Worm (Caenorhabditis elegans) whole organism, young adult: ENCODE results near the gene K05F1.9.

Experiments
- B0261.1 ChIP-seq: sonication (generic microtip); optimal IDR thresholded peaks from 2 replicates; lab custom pipeline; 2016; ENCODE audit warnings: mild to moderate bottlenecking, missing genetic modification characterization, moderate library complexity, missing compliant biosample characterization
- F10E7.11 ChIP-seq: sonication (generic microtip); optimal IDR thresholded peaks from 2 replicates; lab custom pipeline; 2017; ENCODE audit warnings: mild to moderate bottlenecking, missing genetic modification characterization, moderate library complexity, missing compliant biosample characterization
- F23B12.7 ChIP-seq: sonication (generic microtip); optimal IDR thresholded peaks from 2 replicates; lab custom pipeline; 2017; ENCODE audit warnings: missing genetic modification characterization, mild to moderate bottlenecking, missing compliant biosample characterization, antibody characterized with exemption, moderate library complexity; ENCODE audit not compliant: insufficient read depth
- F39B2.1 ChIP-seq: fragments of 200-800 bp; sonication (Bioruptor generic); IDR thresholded peaks from 2 replicates; pipeline ENCODE4 v1.3.6; 2022; ENCODE audit warnings: missing genetic modification reagents, missing genetic modification characterization, missing compliant biosample characterization
- F49E8.2 ChIP-seq: sonication (generic microtip); optimal IDR thresholded peaks from 3 replicates; lab custom pipeline; 2017; ENCODE audit warnings: missing genetic modification characterization, mild to moderate bottlenecking, missing compliant biosample characterization, antibody characterized with exemption, moderate library complexity; ENCODE audit not compliant: insufficient read depth
- F55B11.4 ChIP-seq: sonication (generic microtip); optimal IDR thresholded peaks from 2 replicates; lab custom pipeline; 2016; ENCODE audit warnings: missing compliant biosample characterization, missing genetic modification characterization, borderline replicate concordance; ENCODE audit not compliant: insufficient read depth
- F57A8.1 ChIP-seq: fragments of 200-800 bp; sonication (Bioruptor generic); optimal IDR thresholded peaks from 2 replicates; lab custom pipeline; 2018; ENCODE audit warnings: mild to moderate bottlenecking, missing genetic modification characterization, moderate library complexity, missing compliant biosample characterization
- F57C9.4 ChIP-seq: sonication (generic microtip); optimal IDR thresholded peaks from 2 replicates; lab custom pipeline; 2017; ENCODE audit warnings: mild to moderate bottlenecking, missing genetic modification characterization, missing compliant biosample characterization
- K11D2.4 ChIP-seq: fragments of 200-800 bp; sonication (Bioruptor generic); IDR thresholded peaks from 2 replicates; pipeline ENCODE4 v1.3.6; 2022; ENCODE audit warnings: missing genetic modification reagents, missing genetic modification characterization, missing compliant biosample characterization
- K12H6.12 ChIP-seq: fragments of 200-800 bp; sonication (Bioruptor generic); optimal IDR thresholded peaks from 2 replicates; lab custom pipeline; 2018; ENCODE audit warnings: mild to moderate bottlenecking, missing genetic modification characterization, missing compliant biosample characterization
- T26A5.8 ChIP-seq: sonication (generic microtip); optimal IDR thresholded peaks from 2 replicates; lab custom pipeline; 2016; ENCODE audit warnings: missing genetic modification characterization, missing compliant biosample characterization
- Y53F4B.3 ChIP-seq: fragments of 200-800 bp; sonication (Bioruptor generic); IDR thresholded peaks from 2 replicates; pipeline ENCODE4 v1.3.6; 2022; ENCODE audit warnings: missing genetic modification reagents, missing genetic modification characterization, missing compliant biosample characterization
- Y53G8AR.9 ChIP-seq: fragments of 200-800 bp; sonication (Bioruptor generic); conservative IDR thresholded peaks from 2 replicates; pipeline ENCODE4 v1.3.6; 2022; ENCODE audit warnings: missing genetic modification reagents, missing genetic modification characterization, missing compliant biosample characterization
- Y56A3A.18 ChIP-seq: fragments of 200-800 bp; sonication (Bioruptor generic); IDR thresholded peaks from 2 replicates; pipeline ENCODE4 v1.3.6; 2022; ENCODE audit warnings: missing genetic modification reagents, missing genetic modification characterization, missing compliant biosample characterization
- Y79H2A.3 ChIP-seq: fragments of 200-800 bp; sonication (Bioruptor generic); conservative IDR thresholded peaks from 2 replicates; pipeline ENCODE4 v1.3.6; 2022; ENCODE audit warnings: missing genetic modification reagents, missing genetic modification characterization, missing compliant biosample characterization
- Y95B8A.8 ChIP-seq: fragments of 200-800 bp; sonication (Bioruptor generic); IDR thresholded peaks from 2 replicates; pipeline ENCODE4 v1.3.6; 2022; ENCODE audit warnings: missing genetic modification reagents, missing genetic modification characterization, missing compliant biosample characterization
- ama-1 ChIP-seq, 3 experiments: fragments of 150-350 bp in 1 of 3; sonication (generic microtip) in 2 of 3; optimal IDR thresholded peaks; 2 replicates each; lab custom pipeline; 2014 to 2018; ENCODE audit warnings: missing biosample characterization in 2 of 3, missing genetic modification characterization in 2 of 3, missing genetic modification reagents in 2 of 3
- aptf-2 ChIP-seq: fragments of 200-800 bp; sonication (Bioruptor generic); conservative IDR thresholded peaks from 2 replicates; pipeline ENCODE4 v1.3.6; 2022; ENCODE audit warnings: missing genetic modification reagents, missing genetic modification characterization, missing compliant biosample characterization
- aptf-3 ChIP-seq: fragments of 200-800 bp; sonication (Bioruptor generic); IDR thresholded peaks from 2 replicates; pipeline ENCODE4 v1.3.6; 2022; ENCODE audit warnings: missing genetic modification characterization, missing compliant biosample characterization
- atf-7 ChIP-seq: sonication (generic microtip); optimal IDR thresholded peaks from 2 replicates; lab custom pipeline; 2017; ENCODE audit warnings: mild to moderate bottlenecking, missing genetic modification characterization, missing compliant biosample characterization
- attf-5 ChIP-seq: fragments of 200-800 bp; sonication (Bioruptor generic); optimal IDR thresholded peaks from 2 replicates; lab custom pipeline; 2018; ENCODE audit warnings: mild to moderate bottlenecking, missing genetic modification characterization, missing compliant biosample characterization
- ceh-58 ChIP-seq: fragments of 200-800 bp; sonication (Bioruptor generic); IDR thresholded peaks from 2 replicates; pipeline ENCODE4 v1.3.6; 2022; ENCODE audit warnings: missing genetic modification characterization, missing compliant biosample characterization
- chd-7 ChIP-seq: sonication (generic microtip); optimal IDR thresholded peaks from 2 replicates; lab custom pipeline; 2016; ENCODE audit warnings: mild to moderate bottlenecking, missing genetic modification characterization, moderate library complexity, missing compliant biosample characterization
- die-1 ChIP-seq: sonication (generic microtip); optimal IDR thresholded peaks from 2 replicates; lab custom pipeline; 2016; ENCODE audit warnings: missing genotype, mild to moderate bottlenecking, missing genetic modification characterization, missing compliant biosample characterization
- dox-1 ChIP-seq: fragments of 200-800 bp; sonication (Bioruptor generic); IDR thresholded peaks from 2 replicates; pipeline ENCODE4 v1.3.6; 2022; ENCODE audit warnings: missing genetic modification reagents, missing genetic modification characterization, missing compliant biosample characterization
- egl-44 ChIP-seq: fragments of 200-800 bp; sonication (Bioruptor generic); IDR thresholded peaks from 2 replicates; pipeline ENCODE4 v1.3.6; 2022; ENCODE audit warnings: missing genetic modification reagents, missing genetic modification characterization, missing compliant biosample characterization
- hlh-26 ChIP-seq: fragments of 200-800 bp; sonication (Bioruptor generic); conservative IDR thresholded peaks from 2 replicates; pipeline ENCODE4 v1.3.6; 2022; ENCODE audit warnings: missing genetic modification reagents, missing genetic modification characterization, missing compliant biosample characterization
- hsf-1 ChIP-seq: fragments of 200-800 bp; sonication (Bioruptor generic); IDR thresholded peaks from 2 replicates; pipeline ENCODE4 v1.3.6; 2022; ENCODE audit warnings: missing genetic modification reagents, missing genetic modification characterization, missing compliant biosample characterization
- lag-1 ChIP-seq: fragments of 200-800 bp; sonication (Bioruptor generic); IDR thresholded peaks from 2 replicates; pipeline ENCODE4 v1.3.6; 2022; ENCODE audit warnings: missing genetic modification reagents, missing genetic modification characterization, missing compliant biosample characterization
- let-607 ChIP-seq, 2 experiments: fragments of 200-800 bp in 1 of 2; sonication (Bioruptor generic) in 1 of 2; sonication (generic microtip) in 1 of 2; optimal IDR thresholded peaks; 2 replicates each; lab custom pipeline; 2016 to 2018; ENCODE audit warnings: mild to moderate bottlenecking in 2 of 2, missing compliant biosample characterization in 2 of 2, missing genetic modification characterization in 2 of 2, moderate library complexity in 2 of 2, missing genotype in 1 of 2
- lin-54 ChIP-seq: fragments of 200-800 bp; sonication (Bioruptor generic); optimal IDR thresholded peaks from 2 replicates; lab custom pipeline; 2018; ENCODE audit warnings: mild to moderate bottlenecking, missing genetic modification characterization, missing compliant biosample characterization
- lir-1 ChIP-seq: fragments of 200-800 bp; sonication (Bioruptor generic); conservative IDR thresholded peaks from 2 replicates; pipeline ENCODE4 v1.3.6; 2022; ENCODE audit warnings: missing genetic modification reagents, missing genetic modification characterization, missing compliant biosample characterization
- madf-10 ChIP-seq: sonication (generic microtip); optimal IDR thresholded peaks from 2 replicates; lab custom pipeline; 2016; ENCODE audit warnings: mild to moderate bottlenecking, missing genetic modification characterization, missing compliant biosample characterization
- nfyb-1 ChIP-seq: fragments of 200-800 bp; sonication (Bioruptor generic); IDR thresholded peaks from 2 replicates; pipeline ENCODE4 v1.3.6; 2022; ENCODE audit warnings: missing genetic modification reagents, missing genetic modification characterization, missing compliant biosample characterization
- nhr-27 ChIP-seq: fragments of 200-800 bp; sonication (Bioruptor generic); optimal IDR thresholded peaks from 2 replicates; lab custom pipeline; 2018; ENCODE audit warnings: mild to moderate bottlenecking, missing genetic modification characterization, moderate library complexity, missing compliant biosample characterization
- pha-4 ChIP-seq: fragments of 150-350 bp; sonication (generic microtip); optimal IDR thresholded peaks from 2 replicates; lab custom pipeline; 2014; ENCODE audit warnings: missing biosample characterization, missing genetic modification reagents, missing genetic modification characterization
- rcor-1 ChIP-seq: fragments of 200-800 bp; sonication (Bioruptor generic); IDR thresholded peaks from 2 replicates; pipeline ENCODE4 v1.3.6; 2022; ENCODE audit warnings: missing genetic modification reagents, missing genetic modification characterization, missing compliant biosample characterization
- rec-8 ChIP-seq, 2 experiments: sonication (generic microtip); optimal IDR thresholded peaks; 2 replicates each; lab custom pipeline; 2016; ENCODE audit warnings: mild to moderate bottlenecking in 2 of 2, missing genetic modification characterization in 2 of 2, missing genetic modification reagents in 2 of 2, missing genotype in 2 of 2, missing biosample characterization in 1 of 2, missing compliant biosample characterization in 1 of 2, moderate library complexity in 1 of 2
- repo-1 ChIP-seq: sonication (generic microtip); optimal IDR thresholded peaks from 2 replicates; lab custom pipeline; 2017; ENCODE audit warnings: mild to moderate bottlenecking, missing genetic modification characterization, missing compliant biosample characterization
- sdz-38 ChIP-seq: sonication (generic microtip); optimal IDR thresholded peaks from 2 replicates; lab custom pipeline; 2016; ENCODE audit warnings: missing genotype, missing genetic modification characterization, missing compliant biosample characterization
- snpc-1.1 ChIP-seq: sonication (generic microtip); optimal IDR thresholded peaks from 2 replicates; lab custom pipeline; 2017; ENCODE audit warnings: missing genetic modification characterization, mild to moderate bottlenecking, missing compliant biosample characterization, antibody characterized with exemption, moderate library complexity, missing genotype, missing genetic modification reagents; ENCODE audit not compliant: insufficient read depth
- snpc-3.4 ChIP-seq: sonication (generic microtip); optimal IDR thresholded peaks from 2 replicates; lab custom pipeline; 2017; ENCODE audit warnings: missing genetic modification characterization, mild to moderate bottlenecking, missing compliant biosample characterization, antibody characterized with exemption, moderate library complexity, missing genotype, missing genetic modification reagents
- somi-1 ChIP-seq: fragments of 200-800 bp; sonication (Bioruptor generic); optimal IDR thresholded peaks from 2 replicates; lab custom pipeline; 2018; ENCODE audit warnings: mild to moderate bottlenecking, missing genetic modification characterization, missing compliant biosample characterization
- unc-62 ChIP-seq: fragments of 150-350 bp; optimal IDR thresholded peaks from 2 replicates; lab custom pipeline; 2014; ENCODE audit warnings: missing biosample characterization, missing genetic modification reagents, missing genetic modification characterization
- zim-3 ChIP-seq: sonication (generic microtip); optimal IDR thresholded peaks from 2 replicates; lab custom pipeline; 2017; ENCODE audit warnings: mild to moderate bottlenecking, missing genetic modification characterization, moderate library complexity, missing compliant biosample characterization
- ztf-3 ChIP-seq: fragments of 200-800 bp; sonication (Bioruptor generic); optimal IDR thresholded peaks from 2 replicates; lab custom pipeline; 2018; ENCODE audit warnings: mild to moderate bottlenecking, missing genetic modification characterization, missing compliant biosample characterization

The K05F1.9 gene

DNA sequence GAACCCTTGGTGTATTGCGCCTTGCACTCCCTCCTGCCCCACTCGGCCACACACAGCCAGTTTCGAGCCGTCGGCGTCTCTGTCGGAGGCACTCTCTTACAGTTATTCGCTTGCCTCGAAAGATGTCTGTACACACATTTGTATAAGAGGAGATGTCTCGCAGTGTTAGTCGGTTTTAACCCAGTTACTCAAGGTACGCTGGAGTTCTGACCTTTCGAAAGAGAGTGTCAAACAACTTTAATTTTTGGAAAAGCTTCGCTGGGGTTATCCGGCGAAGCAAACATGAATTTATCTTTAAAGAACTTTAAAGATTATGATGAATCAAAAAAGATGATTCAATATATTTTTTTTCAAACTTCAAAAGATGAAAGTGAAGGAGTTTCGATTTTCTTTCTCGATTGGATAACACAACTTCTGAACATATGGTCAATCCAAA lies 43.7 kb upstream of the K05F1.9 start (continued):
- peak; percentile 88 for TF ChIP-seq F10E7.11 (tag; lab: Kevin White, UChicago)
- TF ChIP-seq rcor-1 (GFP tag; lab: Robert Waterston, UW): peak; percentile 99
- no peak for TF ChIP-seq hlh-26 (GFP tag; lab: Robert Waterston, UW)
- peak; percentile 93 for TF ChIP-seq nhr-27 (tag; lab: Kevin White, UChicago)
- TF ChIP-seq Y79H2A.3 (GFP tag; lab: Robert Waterston, UW): peak; percentile 94
- TF ChIP-seq lag-1 (GFP tag; lab: Robert Waterston, UW): peak; percentile 94
- peak; percentile 88 for TF ChIP-seq die-1 (tag; lab: Kevin White, UChicago)
- TF ChIP-seq F57A8.1: peak; percentile 87
- TF ChIP-seq F55B11.4 (tag; lab: Kevin White, UChicago): no peak
- TF ChIP-seq egl-44 (GFP tag; lab: Robert Waterston, UW): peak; percentile 95
- peak; percentile 98 for TF ChIP-seq atf-7 (tag; lab: Kevin White, UChicago)
- peak; percentile 99 for TF ChIP-seq snpc-1.1 (tag; lab: Kevin White, UChicago)
- peak; percentile 81 for TF ChIP-seq Y53F4B.3 (GFP tag; lab: Robert Waterston, UW)
- TF ChIP-seq K11D2.4 (GFP tag; lab: Robert Waterston, UW): peak; percentile 98
- peak; percentile 61; the same call in 1 of the 2 replicates for TF ChIP-seq ceh-58 (GFP tag; lab: Robert Waterston, UW)
- TF ChIP-seq chd-7 (tag; lab: Kevin White, UChicago): peak; percentile 100
- peak; percentile 96 for TF ChIP-seq F57C9.4 (tag; lab: Kevin White, UChicago)
- peak; percentile 98 for TF ChIP-seq somi-1
- peak; percentile 98 for TF ChIP-seq Y95B8A.8
- TF ChIP-seq T26A5.8: peak; percentile 81
- TF ChIP-seq F49E8.2 (tag; lab: Kevin White, UChicago): peak; percentile 97
- peak; percentile 83 to 94 for TF ChIP-seq let-607 (tag; optimal IDR thresholded peaks at IDR 0.05; lab: Kevin White, UChicago)
- peak; percentile 58 for TF ChIP-seq B0261.1 (tag; lab: Kevin White, UChicago)
- TF ChIP-seq Y53G8AR.9 (GFP tag; lab: Robert Waterston, UW): peak; percentile 99
- peak; percentile 97 for TF ChIP-seq madf-10 (tag; lab: Kevin White, UChicago)
- TF ChIP-seq ama-1 (optimal IDR thresholded peaks at IDR 0.05; lab: Kevin White, UChicago): peak; percentile 100
- TF ChIP-seq ama-1 (GFP tag; optimal IDR thresholded peaks at IDR 0.05; lab: Kevin White, UChicago): peak; percentile 91 to 94
- peak; percentile 95 for TF ChIP-seq attf-5 (GFP tag; lab: Kevin White, UChicago)
- TF ChIP-seq zim-3 (tag; lab: Kevin White, UChicago): peak; percentile 95
- TF ChIP-seq F23B12.7 (tag; lab: Kevin White, UChicago): peak; percentile 98
- TF ChIP-seq lir-1 (GFP tag; lab: Robert Waterston, UW): peak; percentile 94
- TF ChIP-seq lin-54: peak; percentile 96
- TF ChIP-seq rec-8 (tag; optimal IDR thresholded peaks at IDR 0.05; lab: Kevin White, UChicago): peak; percentile 86 to 93
- TF ChIP-seq nfyb-1: peak; percentile 99
- TF ChIP-seq F39B2.1 (GFP tag; lab: Robert Waterston, UW): peak; percentile 89
- peak; percentile 99 for TF ChIP-seq pha-4 (tag; lab: Kevin White, UChicago)
- peak; percentile 100 for TF ChIP-seq repo-1 (tag; lab: Kevin White, UChicago)
- peak; percentile 99 for TF ChIP-seq K12H6.12 (tag; lab: Kevin White, UChicago)
- TF ChIP-seq dox-1 (GFP tag; lab: Robert Waterston, UW): peak; percentile 99
- TF ChIP-seq aptf-2 (GFP tag; lab: Robert Waterston, UW): peak; percentile 73; the same call in 1 of the 2 replicates
- peak; percentile 98 for TF ChIP-seq Y56A3A.18 (GFP tag; lab: Robert Waterston, UW)
- TF ChIP-seq hsf-1 (GFP tag; lab: Robert Waterston, UW): peak; percentile 82
- TF ChIP-seq ztf-3: peak; percentile 96
- peak; percentile 81 for TF ChIP-seq aptf-3 (GFP tag; lab: Robert Waterston, UW)
- TF ChIP-seq snpc-3.4 (tag; lab: Kevin White, UChicago): peak; percentile 99
- TF ChIP-seq sdz-38 (tag; lab: Kevin White, UChicago): peak; percentile 59
- peak; percentile 67 for TF ChIP-seq unc-62 (GFP tag; lab: Kevin White, UChicago)
